Worm (Caenorhabditis elegans) whole organism, young adult: Measurements from ENCODE around the gene Y82E9BL.6.

Experiments
- B0019.2 ChIP-seq: fragments of 200-800 bp; sonication (Bioruptor generic); conservative IDR thresholded peaks from 2 replicates; pipeline ENCODE4 v1.3.6; 2022; ENCODE audit warnings: missing genetic modification reagents, missing genetic modification characterization, missing compliant biosample characterization
- F22D6.2 ChIP-seq: sonication (generic microtip); optimal IDR thresholded peaks from 2 replicates; lab custom pipeline; 2016; ENCODE audit warnings: mild to moderate bottlenecking, missing genetic modification characterization, missing compliant biosample characterization
- F37B4.10 ChIP-seq: fragments of 200-800 bp; sonication (Bioruptor generic); IDR thresholded peaks from 2 replicates; pipeline ENCODE4 v1.3.6; 2022; ENCODE audit warnings: missing genetic modification characterization, missing compliant biosample characterization
- F52B5.7 ChIP-seq: sonication (generic microtip); optimal IDR thresholded peaks from 2 replicates; lab custom pipeline; 2016; ENCODE audit warnings: mild to moderate bottlenecking, missing genetic modification characterization, missing compliant biosample characterization
- F57C9.4 ChIP-seq: sonication (generic microtip); optimal IDR thresholded peaks from 2 replicates; lab custom pipeline; 2017; ENCODE audit warnings: mild to moderate bottlenecking, missing genetic modification characterization, missing compliant biosample characterization
- Y56A3A.18 ChIP-seq: fragments of 200-800 bp; sonication (Bioruptor generic); IDR thresholded peaks from 2 replicates; pipeline ENCODE4 v1.3.6; 2022; ENCODE audit warnings: missing genetic modification reagents, missing genetic modification characterization, missing compliant biosample characterization
- Y95B8A.8 ChIP-seq: fragments of 200-800 bp; sonication (Bioruptor generic); IDR thresholded peaks from 2 replicates; pipeline ENCODE4 v1.3.6; 2022; ENCODE audit warnings: missing genetic modification reagents, missing genetic modification characterization, missing compliant biosample characterization
- ZK185.1 ChIP-seq: sonication (generic microtip); optimal IDR thresholded peaks from 2 replicates; lab custom pipeline; 2016; ENCODE audit warnings: mild to moderate bottlenecking, missing genetic modification characterization, missing compliant biosample characterization; ENCODE audit not compliant: poor library complexity, severe bottlenecking
- ama-1 ChIP-seq, 3 experiments: fragments of 150-350 bp in 1 of 3; sonication (generic microtip) in 2 of 3; optimal IDR thresholded peaks; 2 replicates each; lab custom pipeline; 2014 to 2018; ENCODE audit warnings: missing biosample characterization in 2 of 3, missing genetic modification characterization in 2 of 3, missing genetic modification reagents in 2 of 3
- aptf-2 ChIP-seq: fragments of 200-800 bp; sonication (Bioruptor generic); conservative IDR thresholded peaks from 2 replicates; pipeline ENCODE4 v1.3.6; 2022; ENCODE audit warnings: missing genetic modification reagents, missing genetic modification characterization, missing compliant biosample characterization
- aptf-3 ChIP-seq: fragments of 200-800 bp; sonication (Bioruptor generic); IDR thresholded peaks from 2 replicates; pipeline ENCODE4 v1.3.6; 2022; ENCODE audit warnings: missing genetic modification characterization, missing compliant biosample characterization
- athp-1 ChIP-seq: sonication (generic microtip); optimal IDR thresholded peaks from 2 replicates; lab custom pipeline; 2017; ENCODE audit warnings: mild to moderate bottlenecking, missing genetic modification characterization, missing compliant biosample characterization
- attf-3 ChIP-seq: fragments of 200-800 bp; sonication (Bioruptor generic); conservative IDR thresholded peaks from 2 replicates; pipeline ENCODE4 v1.3.6; 2022; ENCODE audit warnings: missing genetic modification reagents, missing genetic modification characterization, missing compliant biosample characterization
- ccch-3 ChIP-seq: fragments of 200-800 bp; sonication (Bioruptor generic); optimal IDR thresholded peaks from 2 replicates; lab custom pipeline; 2018; ENCODE audit warnings: mild to moderate bottlenecking, missing genetic modification characterization, missing compliant biosample characterization
- ceh-100 ChIP-seq: fragments of 200-800 bp; sonication (Bioruptor generic); IDR thresholded peaks from 2 replicates; pipeline ENCODE4 v1.3.6; 2022; ENCODE audit warnings: missing genetic modification reagents, missing genetic modification characterization, missing compliant biosample characterization
- ceh-40 ChIP-seq: fragments of 200-800 bp; sonication (Bioruptor generic); IDR thresholded peaks from 2 replicates; pipeline ENCODE4 v1.3.6; 2022; ENCODE audit warnings: missing genetic modification characterization, missing compliant biosample characterization
- ceh-91 ChIP-seq: fragments of 200-800 bp; sonication (Bioruptor generic); IDR thresholded peaks from 2 replicates; pipeline ENCODE4 v1.3.6; 2022; ENCODE audit warnings: missing genetic modification reagents, missing genetic modification characterization, missing compliant biosample characterization
- chd-7 ChIP-seq: sonication (generic microtip); optimal IDR thresholded peaks from 2 replicates; lab custom pipeline; 2016; ENCODE audit warnings: mild to moderate bottlenecking, missing genetic modification characterization, moderate library complexity, missing compliant biosample characterization
- dpff-1 ChIP-seq: sonication (generic microtip); optimal IDR thresholded peaks from 2 replicates; lab custom pipeline; 2017; ENCODE audit warnings: mild to moderate bottlenecking, missing genetic modification characterization, missing compliant biosample characterization
- dpl-1 ChIP-seq: fragments of 150-350 bp; optimal IDR thresholded peaks from 2 replicates; lab custom pipeline; 2014; ENCODE audit warnings: missing biosample characterization, missing genetic modification reagents, missing genetic modification characterization
- efl-1 ChIP-seq: fragments of 150-350 bp; optimal IDR thresholded peaks from 2 replicates; lab custom pipeline; 2014; ENCODE audit warnings: missing biosample characterization, missing genetic modification reagents, missing genetic modification characterization
- egl-18 ChIP-seq: fragments of 200-800 bp; sonication (Bioruptor generic); IDR thresholded peaks from 2 replicates; pipeline ENCODE4 v1.3.6; 2022; ENCODE audit warnings: missing genetic modification reagents, missing genetic modification characterization, missing compliant biosample characterization
- him-1 ChIP-seq: sonication (generic microtip); optimal IDR thresholded peaks from 2 replicates; lab custom pipeline; 2016; ENCODE audit warnings: missing genotype, missing genetic modification reagents, missing genetic modification characterization, missing compliant biosample characterization
- hlh-26 ChIP-seq: fragments of 200-800 bp; sonication (Bioruptor generic); conservative IDR thresholded peaks from 2 replicates; pipeline ENCODE4 v1.3.6; 2022; ENCODE audit warnings: missing genetic modification reagents, missing genetic modification characterization, missing compliant biosample characterization
- lin-54 ChIP-seq: fragments of 200-800 bp; sonication (Bioruptor generic); optimal IDR thresholded peaks from 2 replicates; lab custom pipeline; 2018; ENCODE audit warnings: mild to moderate bottlenecking, missing genetic modification characterization, missing compliant biosample characterization
- madf-10 ChIP-seq: sonication (generic microtip); optimal IDR thresholded peaks from 2 replicates; lab custom pipeline; 2016; ENCODE audit warnings: mild to moderate bottlenecking, missing genetic modification characterization, missing compliant biosample characterization
- madf-6 ChIP-seq: fragments of 200-800 bp; sonication (Bioruptor generic); IDR thresholded peaks from 2 replicates; pipeline ENCODE4 v1.3.6; 2022; ENCODE audit warnings: missing genetic modification reagents, missing genetic modification characterization, missing compliant biosample characterization
- madf-8 ChIP-seq: fragments of 200-800 bp; sonication (Bioruptor generic); conservative IDR thresholded peaks from 2 replicates; pipeline ENCODE4 v1.3.6; 2022; ENCODE audit warnings: missing genetic modification reagents, missing genetic modification characterization, missing compliant biosample characterization
- mel-28 ChIP-seq: sonication (generic microtip); optimal IDR thresholded peaks from 2 replicates; lab custom pipeline; 2016; ENCODE audit warnings: borderline replicate concordance, mild to moderate bottlenecking, missing genetic modification characterization, missing compliant biosample characterization
- mxl-1 ChIP-seq: sonication (generic microtip); optimal IDR thresholded peaks from 2 replicates; lab custom pipeline; 2016; ENCODE audit warnings: missing genetic modification characterization, missing compliant biosample characterization
- nfya-1 ChIP-seq: sonication (generic microtip); optimal IDR thresholded peaks from 2 replicates; lab custom pipeline; 2017; ENCODE audit warnings: antibody characterized with exemption, missing compliant biosample characterization, missing genetic modification characterization, borderline replicate concordance; ENCODE audit not compliant: insufficient read depth
- nhr-120 ChIP-seq: fragments of 200-800 bp; sonication (Bioruptor generic); IDR thresholded peaks from 2 replicates; pipeline ENCODE4 v1.3.6; 2022; ENCODE audit warnings: missing genetic modification characterization, missing compliant biosample characterization
- nhr-80 ChIP-seq: sonication (generic microtip); optimal IDR thresholded peaks from 2 replicates; lab custom pipeline; 2016; ENCODE audit warnings: missing genetic modification characterization, missing compliant biosample characterization
- rpc-1 ChIP-seq, 2 experiments: fragments of 150-350 bp in 1 of 2; sonication (generic microtip) in 1 of 2; optimal IDR thresholded peaks; 2 replicates each; lab custom pipeline; 2014 to 2018; ENCODE audit warnings: missing biosample characterization in 1 of 2, missing genetic modification characterization in 1 of 2, missing genetic modification reagents in 1 of 2, missing genotype in 1 of 2
- sdz-38 ChIP-seq: sonication (generic microtip); optimal IDR thresholded peaks from 2 replicates; lab custom pipeline; 2016; ENCODE audit warnings: missing genotype, missing genetic modification characterization, missing compliant biosample characterization
- snpc-4 ChIP-seq, 5 experiments: fragments of 150-350 bp in 1 of 5; sonication (generic microtip) in 4 of 5; optimal IDR thresholded peaks; 2 replicates each; lab custom pipeline; 2014 to 2018; ENCODE audit warnings: missing genetic modification characterization in 5 of 5, missing biosample characterization in 3 of 5, antibody characterized with exemption in 2 of 5, mild to moderate bottlenecking in 2 of 5, missing compliant biosample characterization in 2 of 5, missing genotype in 2 of 5, moderate library complexity in 2 of 5, missing genetic modification reagents in 1 of 5
- somi-1 ChIP-seq: fragments of 200-800 bp; sonication (Bioruptor generic); optimal IDR thresholded peaks from 2 replicates; lab custom pipeline; 2018; ENCODE audit warnings: mild to moderate bottlenecking, missing genetic modification characterization, missing compliant biosample characterization
- tbp1 ChIP-seq: fragments of 200-800 bp; sonication (Bioruptor generic); optimal IDR thresholded peaks from 2 replicates; lab custom pipeline; 2018; ENCODE audit warnings: mild to moderate bottlenecking, missing genetic modification characterization, missing compliant biosample characterization
- tbx-9 ChIP-seq: sonication (generic microtip); optimal IDR thresholded peaks from 2 replicates; lab custom pipeline; 2016; ENCODE audit warnings: borderline replicate concordance, missing genetic modification characterization, inconsistent platforms, missing compliant biosample characterization
- zfh-2 ChIP-seq: fragments of 200-800 bp; sonication (Bioruptor generic); conservative IDR thresholded peaks from 2 replicates; pipeline ENCODE4 v1.3.6; 2022; ENCODE audit warnings: missing genetic modification reagents, missing genetic modification characterization, missing compliant biosample characterization
- ztf-25 ChIP-seq: fragments of 200-800 bp; sonication (Bioruptor generic); IDR thresholded peaks from 2 replicates; pipeline ENCODE4 v1.3.6; 2022; ENCODE audit warnings: missing genetic modification reagents, missing genetic modification characterization, missing compliant biosample characterization
- ztf-26 ChIP-seq: sonication (generic microtip); optimal IDR thresholded peaks from 2 replicates; lab custom pipeline; 2017; ENCODE audit warnings: missing genetic modification characterization, missing compliant biosample characterization

Y82E9BL.6 gene

ce11 chrIII:1354523-1354922 lies 8.9 kb upstream of the Y82E9BL.6 start (continued):
- TF ChIP-seq Y56A3A.18 (no peak), tbp1 (GFP tag; lab: Kevin White, UChicago) (peak; percentile 85), nhr-120 (GFP tag; lab: Robert Waterston, UW) (no peak), aptf-3 (GFP tag; lab: Robert Waterston, UW) (no peak), egl-18 (GFP tag; lab: Robert Waterston, UW) (no peak), ztf-26 (tag; lab: Kevin White, UChicago) (no peak), F57C9.4 (tag; lab: Kevin White, UChicago) (no peak), him-1 (tag; lab: Kevin White, UChicago) (peak; percentile 33), F22D6.2 (tag; lab: Kevin White, UChicago) (no peak), F52B5.7 (tag; lab: Kevin White, UChicago) (no peak), aptf-2 (GFP tag; lab: Robert Waterston, UW) (no peak)

ce11 chrIII:1350745-1351144 lies 5.2 kb upstream of the Y82E9BL.6 start, which contains the start of gene Y82E9BL.3:
Gene Y82E9BL.3 (minus strand): TSS chrIII:1350845.
- TF ChIP-seq tbx-9 (tag; lab: Kevin White, UChicago), result no peak
- no peak for TF ChIP-seq dpff-1
- TF ChIP-seq ceh-100 (GFP tag; lab: Robert Waterston, UW), result no peak

- TF ChIP-seq ZK185.1 (tag; lab: Kevin White, UChicago) (no peak), nhr-80 (tag; lab: Kevin White, UChicago) (peak; percentile 15), F37B4.10 (GFP tag; lab: Robert Waterston, UW) (no peak), athp-1 (tag; lab: Kevin White, UChicago) (no peak), ama-1 (optimal IDR thresholded peaks at IDR 0.05; lab: Kevin White, UChicago) (no peak), ama-1 (GFP tag; optimal IDR thresholded peaks at IDR 0.05; lab: Kevin White, UChicago) (no peak), mel-28 (no peak)
Observed at ce11 chrIII:1349313-1349712, 3.7 kb upstream of the Y82E9BL.6 start, which contains the start of gene fbxa-25. Gene fbxa-25 (minus strand): TSS chrIII:1349450.

ce11 chrIII:1347539-1347938 lies 1.9 kb upstream of the Y82E9BL.6 start, which contains the start of gene Y82E9BL.5:
Gene Y82E9BL.5 (minus strand): TSS chrIII:1347639.
- TF ChIP-seq attf-3 (no peak), madf-8 (GFP tag; lab: Robert Waterston, UW) (no peak), F57C9.4 (tag; lab: Kevin White, UChicago) (no peak), efl-1 (GFP tag; lab: Kevin White, UChicago) (no peak), nfya-1 (no peak), lin-54 (GFP tag; lab: Kevin White, UChicago) (no peak), aptf-3 (GFP tag; lab: Robert Waterston, UW) (no peak), mxl-1 (tag; lab: Kevin White, UChicago) (no peak), zfh-2 (GFP tag; lab: Robert Waterston, UW) (no peak), aptf-2 (GFP tag; lab: Robert Waterston, UW) (no peak), ceh-40 (GFP tag; lab: Robert Waterston, UW) (no peak), somi-1 (GFP tag; lab: Kevin White, UChicago) (no peak), madf-10 (tag; lab: Kevin White, UChicago) (no peak), sdz-38 (tag; lab: Kevin White, UChicago) (no peak), madf-6 (GFP tag; lab: Robert Waterston, UW) (no peak), him-1 (tag; lab: Kevin White, UChicago) (no peak), dpff-1 (no peak)

ce11 chrIII:1347003-1347402 lies 1.4 kb upstream of the Y82E9BL.6 start:
- TF ChIP-seq rpc-1 (optimal IDR thresholded peaks at IDR 0.05; lab: Kevin White, UChicago) (no peak), rpc-1 (tag; optimal IDR thresholded peaks at IDR 0.05; lab: Kevin White, UChicago) (no peak), ccch-3 (GFP tag; lab: Kevin White, UChicago) (no peak), hlh-26 (GFP tag; lab: Robert Waterston, UW) (no peak), ceh-91 (GFP tag; lab: Robert Waterston, UW) (no peak), Y95B8A.8 (GFP tag; lab: Robert Waterston, UW) (no peak), dpl-1 (GFP tag; lab: Kevin White, UChicago) (no peak), ztf-25 (no peak), B0019.2 (GFP tag; lab: Robert Waterston, UW) (no peak), aptf-3 (GFP tag; lab: Robert Waterston, UW) (no peak), chd-7 (tag; lab: Kevin White, UChicago) (no peak), snpc-4 (GFP tag; optimal IDR thresholded peaks at IDR 0.05; lab: Kevin White, UChicago) (no peak), snpc-4 (tag; optimal IDR thresholded peaks at IDR 0.05; lab: Kevin White, UChicago) (no peak)
